Fruit fly (Drosophila melanogaster) whole organism, embryonic: ENCODE measurements around the gene CG5793.

Experiments
- ATbp ChIP-seq: fragments of 200-800 bp; sonication (Bioruptor generic); optimal IDR thresholded peaks from 2 replicates; lab custom pipeline; 2017; ENCODE audit warnings: missing biosample characterization, mild to moderate bottlenecking, missing genetic modification characterization, missing genetic modification reagents
- Bgb ChIP-seq: fragments of 200-800 bp; sonication (Bioruptor generic); IDR thresholded peaks from 2 replicates; pipeline ENCODE4 v1.3.6; 2022; ENCODE audit warnings: missing biosample characterization, missing genetic modification characterization; ENCODE audit not compliant: partially characterized antibody
- CG10321 ChIP-seq: fragments of 200-800 bp; sonication (Bioruptor generic); IDR thresholded peaks from 2 replicates; pipeline ENCODE4 v1.3.6; 2022; ENCODE audit warnings: missing biosample characterization, missing genetic modification characterization
- CG10431 ChIP-seq: fragments of 200-800 bp; sonication (Bioruptor generic); optimal IDR thresholded peaks from 3 replicates; lab custom pipeline; 2018; ENCODE audit warnings: missing biosample characterization, mild to moderate bottlenecking, missing genetic modification characterization
- CG10979 ChIP-seq: fragments of 200-800 bp; sonication (Bioruptor generic); optimal IDR thresholded peaks from 2 replicates; lab custom pipeline; 2018; ENCODE audit warnings: missing biosample characterization, mild to moderate bottlenecking, missing genetic modification characterization, moderate library complexity
- CG11504 ChIP-seq: fragments of 200-800 bp; sonication (Bioruptor generic); optimal IDR thresholded peaks from 3 replicates; lab custom pipeline; 2019; ENCODE audit warnings: missing biosample characterization, mild to moderate bottlenecking, missing genetic modification characterization, moderate library complexity
- CG12659 ChIP-seq: fragments of 200-800 bp; sonication (Bioruptor generic); optimal IDR thresholded peaks from 3 replicates; lab custom pipeline; 2017; ENCODE audit warnings: mild to moderate bottlenecking, missing biosample characterization, missing genetic modification reagents, missing genetic modification characterization
- CG13894 ChIP-seq: fragments of 200-800 bp; sonication (Bioruptor generic); optimal IDR thresholded peaks from 3 replicates; lab custom pipeline; 2018; ENCODE audit warnings: missing biosample characterization, mild to moderate bottlenecking, missing genetic modification characterization, moderate library complexity
- CG14014 ChIP-seq: fragments of 200-800 bp; sonication (Bioruptor generic); IDR thresholded peaks from 2 replicates; pipeline ENCODE4 v1.3.6; 2022; ENCODE audit warnings: missing biosample characterization, missing genetic modification characterization
- CG14965 ChIP-seq: fragments of 200-800 bp; sonication (Bioruptor generic); optimal IDR thresholded peaks from 2 replicates; lab custom pipeline; 2016; ENCODE audit warnings: missing biosample characterization, missing genetic modification characterization, borderline replicate concordance
- CG17328 ChIP-seq: fragments of 200-800 bp; sonication (Bioruptor generic); IDR thresholded peaks from 2 replicates; pipeline ENCODE4 v1.3.6; 2022; ENCODE audit warnings: missing biosample characterization, missing genetic modification characterization
- CG17385 ChIP-seq: fragments of 200-800 bp; sonication (Bioruptor generic); optimal IDR thresholded peaks from 3 replicates; lab custom pipeline; 2018; ENCODE audit warnings: missing biosample characterization, mild to moderate bottlenecking, missing genetic modification characterization
- CG18011 ChIP-seq: fragments of 200-800 bp; sonication (Bioruptor generic); optimal IDR thresholded peaks from 2 replicates; lab custom pipeline; 2017; ENCODE audit warnings: missing biosample characterization, missing genetic modification characterization, mild to moderate bottlenecking, moderate library complexity, missing genotype
- CG3281 ChIP-seq: fragments of 200-800 bp; sonication (Bioruptor generic); optimal IDR thresholded peaks from 3 replicates; lab custom pipeline; 2017; ENCODE audit warnings: missing biosample characterization, mild to moderate bottlenecking, missing genetic modification characterization
- CG3838 ChIP-seq: fragments of 200-800 bp; sonication (Bioruptor generic); optimal IDR thresholded peaks from 3 replicates; lab custom pipeline; 2016; ENCODE audit warnings: missing biosample characterization, missing genetic modification characterization
- CG4282 ChIP-seq: fragments of 200-800 bp; sonication (Bioruptor generic); optimal IDR thresholded peaks from 2 replicates; lab custom pipeline; 2016; ENCODE audit warnings: missing biosample characterization, missing genetic modification characterization
- CG4328 ChIP-seq: fragments of 200-800 bp; sonication (Bioruptor generic); optimal IDR thresholded peaks from 3 replicates; lab custom pipeline; 2017; ENCODE audit warnings: missing biosample characterization, missing genetic modification reagents, missing genetic modification characterization
- CG4707 ChIP-seq: fragments of 200-800 bp; sonication (Bioruptor generic); optimal IDR thresholded peaks from 2 replicates; lab custom pipeline; 2018; ENCODE audit warnings: missing biosample characterization, mild to moderate bottlenecking, missing genetic modification characterization, moderate library complexity
- CG6254 ChIP-seq: fragments of 200-800 bp; sonication (Bioruptor generic); optimal IDR thresholded peaks from 3 replicates; lab custom pipeline; 2017; ENCODE audit warnings: mild to moderate bottlenecking, missing biosample characterization, missing genetic modification reagents, missing genetic modification characterization
- CG6854 ChIP-seq: fragments of 200-800 bp; sonication (Bioruptor generic); optimal IDR thresholded peaks from 3 replicates; lab custom pipeline; 2017; ENCODE audit warnings: missing biosample characterization, mild to moderate bottlenecking, missing genetic modification characterization
- CG8359 ChIP-seq: fragments of 200-800 bp; sonication (Bioruptor generic); optimal IDR thresholded peaks from 2 replicates; lab custom pipeline; 2017; ENCODE audit warnings: missing biosample characterization, mild to moderate bottlenecking, missing genetic modification characterization, borderline replicate concordance
- CG8388 ChIP-seq: fragments of 200-800 bp; sonication (Bioruptor generic); optimal IDR thresholded peaks from 2 replicates; lab custom pipeline; 2019; ENCODE audit warnings: missing biosample characterization, mild to moderate bottlenecking, missing genetic modification characterization, moderate library complexity
- CG9609 ChIP-seq: fragments of 200-800 bp; sonication (Bioruptor generic); optimal IDR thresholded peaks from 3 replicates; lab custom pipeline; 2016; ENCODE audit warnings: missing biosample characterization, missing genetic modification characterization
- CG9727 ChIP-seq: fragments of 200-800 bp; sonication (Bioruptor generic); optimal IDR thresholded peaks from 3 replicates; lab custom pipeline; 2017; ENCODE audit warnings: missing biosample characterization, mild to moderate bottlenecking, missing genetic modification characterization
- CTCF ChIP-seq: fragments of 200-800 bp; sonication (Bioruptor generic); optimal IDR thresholded peaks from 2 replicates; lab custom pipeline; 2017; ENCODE audit warnings: missing biosample characterization, mild to moderate bottlenecking, missing genetic modification characterization, moderate library complexity
- Chrac-16 ChIP-seq: fragments of 200-800 bp; sonication (Bioruptor generic); optimal IDR thresholded peaks from 3 replicates; lab custom pipeline; 2016; ENCODE audit warnings: missing biosample characterization, missing genetic modification characterization
- Dek ChIP-seq: fragments of 200-800 bp; sonication (Bioruptor generic); optimal IDR thresholded peaks from 3 replicates; lab custom pipeline; 2019; ENCODE audit warnings: missing biosample characterization, mild to moderate bottlenecking, missing genetic modification characterization, moderate library complexity
- Doc3 ChIP-seq: fragments of 200-800 bp; sonication (Bioruptor generic); IDR thresholded peaks from 3 replicates; pipeline ENCODE4 v1.3.6; 2022; ENCODE audit warnings: missing biosample characterization, missing genetic modification characterization; ENCODE audit not compliant: partially characterized antibody
- E2f1 ChIP-seq: fragments of 200-800 bp; sonication (Bioruptor generic); IDR thresholded peaks from 2 replicates; pipeline ENCODE4 v1.3.6; 2022; ENCODE audit warnings: missing biosample characterization, missing genetic modification characterization
- Lim3 ChIP-seq: fragments of 200-800 bp; sonication (Bioruptor generic); IDR thresholded peaks from 2 replicates; pipeline ENCODE4 v1.3.6; 2022; ENCODE audit warnings: missing biosample characterization, missing genetic modification characterization
- Mad ChIP-seq: fragments of 200-800 bp; sonication (Bioruptor generic); optimal IDR thresholded peaks from 2 replicates; lab custom pipeline; 2016; ENCODE audit warnings: missing biosample characterization, missing genetic modification characterization
- Side ChIP-seq: fragments of 200-800 bp; sonication (Bioruptor generic); optimal IDR thresholded peaks from 2 replicates; lab custom pipeline; 2016; ENCODE audit warnings: missing biosample characterization, missing genetic modification characterization
- Sox102F ChIP-seq: fragments of 200-800 bp; sonication (Bioruptor generic); optimal IDR thresholded peaks from 2 replicates; lab custom pipeline; 2018; ENCODE audit warnings: missing biosample characterization, mild to moderate bottlenecking, missing genetic modification characterization, moderate library complexity
- Xrp1 ChIP-seq: fragments of 200-800 bp; sonication (Bioruptor generic); IDR thresholded peaks from 2 replicates; pipeline ENCODE4 v1.3.6; 2022; ENCODE audit warnings: missing biosample characterization, missing genetic modification characterization
- al ChIP-seq: fragments of 200-800 bp; sonication (Bioruptor generic); IDR thresholded peaks from 2 replicates; pipeline ENCODE4 v1.3.6; 2022; ENCODE audit warnings: missing biosample characterization, missing genetic modification characterization
- croc ChIP-seq: fragments of 200-800 bp; sonication (Bioruptor generic); conservative IDR thresholded peaks from 3 replicates; pipeline ENCODE4 v1.3.6; 2022; ENCODE audit warnings: missing biosample characterization, missing genetic modification characterization
- dmrt99B ChIP-seq: fragments of 200-800 bp; sonication (Bioruptor generic); optimal IDR thresholded peaks from 2 replicates; lab custom pipeline; 2018; ENCODE audit warnings: missing biosample characterization, mild to moderate bottlenecking, missing genetic modification characterization, moderate library complexity
- gce ChIP-seq: fragments of 200-800 bp; sonication (Bioruptor generic); IDR thresholded peaks from 3 replicates; pipeline ENCODE4 v1.3.6; 2022; ENCODE audit warnings: missing biosample characterization, missing genetic modification characterization
- gem ChIP-seq: fragments of 200-800 bp; sonication (Bioruptor generic); optimal IDR thresholded peaks from 2 replicates; lab custom pipeline; 2019; ENCODE audit warnings: missing biosample characterization, mild to moderate bottlenecking, missing genetic modification characterization, moderate library complexity
- gfzf ChIP-seq: fragments of 200-800 bp; sonication (Bioruptor generic); optimal IDR thresholded peaks from 2 replicates; lab custom pipeline; 2016; ENCODE audit warnings: missing biosample characterization, mild to moderate bottlenecking, missing genetic modification characterization, moderate library complexity
- insv ChIP-seq, 2 experiments: fragments of 200-800 bp; sonication (Bioruptor generic); optimal IDR thresholded peaks; 3 replicates each; lab custom pipeline; 2016 to 2018; ENCODE audit warnings: missing biosample characterization in 2 of 2, missing genetic modification characterization in 2 of 2
- lab ChIP-seq: fragments of 200-800 bp; sonication (Bioruptor generic); optimal IDR thresholded peaks from 3 replicates; lab custom pipeline; 2017; ENCODE audit warnings: missing biosample characterization, missing genetic modification characterization, mild to moderate bottlenecking, moderate library complexity, missing genetic modification reagents
- rib ChIP-seq: fragments of 200-800 bp; sonication (Bioruptor generic); IDR thresholded peaks from 2 replicates; pipeline ENCODE4 v1.3.6; 2022; ENCODE audit warnings: missing biosample characterization, missing genetic modification characterization
- scrt ChIP-seq: fragments of 200-800 bp; sonication (Bioruptor generic); optimal IDR thresholded peaks from 2 replicates; lab custom pipeline; 2018; ENCODE audit warnings: missing biosample characterization, mild to moderate bottlenecking, missing genetic modification characterization, moderate library complexity
- sd ChIP-seq: fragments of 200-800 bp; sonication (Bioruptor generic); optimal IDR thresholded peaks from 3 replicates; lab custom pipeline; 2018; ENCODE audit warnings: missing biosample characterization, mild to moderate bottlenecking, missing genetic modification characterization, moderate library complexity
- sisA ChIP-seq: fragments of 200-800 bp; sonication (Bioruptor generic); IDR thresholded peaks from 2 replicates; pipeline ENCODE4 v1.3.6; 2022; ENCODE audit warnings: missing biosample characterization, missing genetic modification characterization
- ssp ChIP-seq: fragments of 200-800 bp; sonication (Bioruptor generic); IDR thresholded peaks from 2 replicates; pipeline ENCODE4 v1.3.6; 2022; ENCODE audit warnings: missing biosample characterization, missing genetic modification characterization
- tna ChIP-seq: fragments of 200-800 bp; sonication (Bioruptor generic); IDR thresholded peaks from 2 replicates; pipeline ENCODE4 v1.3.6; 2022; ENCODE audit warnings: missing biosample characterization, missing genetic modification characterization; ENCODE audit not compliant: partially characterized antibody

The CG5793 gene

DNA sequence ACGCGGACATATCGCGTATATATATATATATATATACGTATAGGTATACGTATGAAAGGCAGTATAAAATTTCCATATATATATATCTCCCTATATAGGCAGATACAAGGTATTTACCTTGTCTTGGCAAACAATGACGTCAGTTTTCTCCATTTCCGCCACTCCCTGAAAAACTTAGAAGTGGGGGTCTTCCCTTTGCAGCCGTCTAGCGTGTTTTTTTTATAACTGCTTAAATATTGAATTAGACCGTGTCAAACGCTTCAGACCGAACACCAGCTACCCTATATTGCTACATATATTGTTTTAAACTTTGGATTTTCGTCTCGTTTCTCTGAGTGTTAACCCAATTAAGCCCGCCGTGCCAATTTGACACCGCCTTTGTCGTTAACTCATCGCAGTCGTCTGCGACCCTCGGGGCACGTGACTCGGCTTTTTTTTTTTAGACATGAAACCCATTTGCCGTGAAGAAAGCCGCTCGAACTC is 49.3 kb downstream of the CG5793 start (continued):
- TF ChIP-seq insv (GFP tag; optimal IDR thresholded peaks at IDR 0.05; lab: Kevin White, UChicago) (no peak), gfzf (no peak), Mad (GFP tag; lab: Kevin White, UChicago) (no peak), CG17385 (GFP tag; lab: Kevin White, UChicago) (peak; percentile 14), CG8359 (GFP tag; lab: Kevin White, UChicago) (no peak), CG3281 (GFP tag; lab: Kevin White, UChicago) (peak; percentile 49), al (peak; percentile 41), dmrt99B (tag; lab: Kevin White, UChicago) (peak; percentile 30), Side (peak; percentile 9), CG4707 (GFP tag; lab: Kevin White, UChicago) (no peak), CG10321 (GFP tag; lab: Robert Waterston, UW) (no peak), croc (no peak), CG12659 (GFP tag; lab: Kevin White, UChicago) (peak; percentile 23), Sox102F (GFP tag; lab: Kevin White, UChicago) (peak; percentile 13), Xrp1 (GFP tag; lab: Robert Waterston, UW) (0 out of 2 replicates have a peak, but pooled peaks have one; percentile 6), CG6254 (GFP tag; lab: Kevin White, UChicago) (peak; percentile 32), CG13894 (tag; lab: Kevin White, UChicago) (peak; percentile 89), CG14014 (GFP tag; lab: Robert Waterston, UW) (peak; percentile 22; the same call in 1 of the 2 replicates), CTCF (GFP tag; lab: Kevin White, UChicago) (peak; percentile 11), Lim3 (GFP tag; lab: Robert Waterston, UW) (no peak), CG10431 (GFP tag; lab: Kevin White, UChicago) (peak; percentile 6), CG3838 (no peak), CG8388 (peak; percentile 14), sd (tag; lab: Kevin White, UChicago) (peak; percentile 17), gce (GFP tag; lab: Robert Waterston, UW) (0 out of 3 replicates have a peak, but pooled peaks have one; percentile 14), gem (tag; lab: Kevin White, UChicago) (peak; percentile 33), E2f1 (no peak), Bgb (GFP tag; lab: Robert Waterston, UW) (no peak), CG9727 (peak; percentile 41), CG9609 (GFP tag; lab: Kevin White, UChicago) (no peak), CG4328 (GFP tag; lab: Kevin White, UChicago) (peak; percentile 22), ssp (GFP tag; lab: Robert Waterston, UW) (no peak), CG4282 (GFP tag; lab: Kevin White, UChicago) (no peak), CG18011 (GFP tag; lab: Kevin White, UChicago) (peak; percentile 8), tna (no peak), CG14965 (GFP tag; lab: Kevin White, UChicago) (no peak), CG11504 (tag; lab: Kevin White, UChicago) (peak; percentile 28), Doc3 (GFP tag; lab: Robert Waterston, UW) (no peak), rib (GFP tag; lab: Robert Waterston, UW) (0 out of 2 replicates have a peak, but pooled peaks have one; percentile 38), CG10979 (peak; percentile 19), scrt (GFP tag; lab: Kevin White, UChicago) (peak; percentile 33), CG6854 (GFP tag; lab: Kevin White, UChicago) (peak; percentile 42), Chrac-16 (no peak), ATbp (GFP tag; lab: Kevin White, UChicago) (peak; percentile 35), Dek (tag; lab: Kevin White, UChicago) (no peak), lab (GFP tag; lab: Kevin White, UChicago) (peak; percentile 77), sisA (GFP tag; lab: Robert Waterston, UW) (peak; percentile 35; the same call in 1 of the 2 replicates), CG17328 (GFP tag; lab: Robert Waterston, UW) (peak; percentile 32; the same call in 1 of the 2 replicates)
